Fruit fly (Drosophila melanogaster): Measurements from ENCODE around the gene tty.

The tty gene

DNA sequence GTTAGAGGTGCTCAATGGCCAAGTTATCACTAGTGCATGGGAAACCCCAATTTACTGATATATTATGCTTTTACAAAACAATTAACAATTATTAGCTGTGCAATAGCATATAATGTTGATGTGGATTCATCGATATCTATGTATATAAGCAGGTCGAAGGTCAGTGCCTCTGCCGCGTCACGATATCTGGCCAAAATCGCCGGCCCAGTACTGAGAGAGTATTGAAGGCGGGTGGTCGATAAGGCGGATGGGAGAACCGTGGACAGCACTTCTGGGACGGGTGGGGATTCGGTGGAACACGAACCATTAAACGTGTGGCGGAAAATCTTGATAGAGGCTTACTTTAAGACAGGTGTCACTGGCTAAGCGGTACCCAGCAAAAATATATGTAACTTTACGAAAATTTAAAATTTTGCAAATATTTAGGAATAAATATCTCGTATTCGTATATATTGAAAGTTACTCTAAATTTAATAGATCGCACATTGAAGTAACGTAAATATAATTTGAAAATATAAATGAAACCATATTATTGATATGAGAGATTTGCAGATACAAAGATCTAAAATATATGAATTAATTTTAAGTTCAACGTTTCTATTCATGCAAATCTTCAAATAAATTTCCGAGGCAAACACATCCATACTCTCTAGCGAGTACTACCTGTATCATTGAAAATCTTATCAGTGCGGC lies 17.0 kb downstream of the tty start (continued):
- TF ChIP-seq pzg (GFP tag; optimal IDR thresholded peaks at IDR 0.05) (no peak), CG18619 (GFP tag; optimal IDR thresholded peaks at IDR 0.05) (no peak), CG11093 (GFP tag; IDR thresholded peaks at IDR 0.05) (0 out of 3 replicates have a peak, but pooled peaks have one; percentile 41), ewg (GFP tag; optimal IDR thresholded peaks at IDR 0.05) (no peak), D19A (tag; optimal IDR thresholded peaks at IDR 0.05) (peak; percentile 63), Pdp1 (GFP tag; optimal IDR thresholded peaks at IDR 0.05) (no peak), dpn (GFP tag; optimal IDR thresholded peaks at IDR 0.05) (no peak), CG31441 (GFP tag; IDR thresholded peaks at IDR 0.05) (peak; percentile 81), CG15073 (GFP tag; optimal IDR thresholded peaks at IDR 0.05) (no peak), CG30020 (tag; optimal IDR thresholded peaks at IDR 0.05) (peak; percentile 4), CG18476 (GFP tag; optimal IDR thresholded peaks at IDR 0.05) (peak; percentile 46), sqz (GFP tag; optimal IDR thresholded peaks at IDR 0.05) (no peak), chif (GFP tag; optimal IDR thresholded peaks at IDR 0.05) (no peak), H2.0 (GFP tag; IDR thresholded peaks at IDR 0.05) (no peak), emc (GFP tag; optimal IDR thresholded peaks at IDR 0.05) (no peak), kay (GFP tag; optimal IDR thresholded peaks at IDR 0.05) (no peak), hbn (GFP tag; IDR thresholded peaks at IDR 0.05; ENCODE audit: partially characterized antibody) (no peak), CG6254 (GFP tag; optimal IDR thresholded peaks at IDR 0.05) (no peak), CG8281 (tag; optimal IDR thresholded peaks at IDR 0.05) (no peak), CG2889 (GFP tag; IDR thresholded peaks at IDR 0.05) (no peak), CG10267 (tag; optimal IDR thresholded peaks at IDR 0.05) (peak; percentile 56), CG10654 (GFP tag; optimal IDR thresholded peaks at IDR 0.05) (no peak), Camta (GFP tag; optimal IDR thresholded peaks at IDR 0.05) (no peak), zf30C (GFP tag; optimal IDR thresholded peaks at IDR 0.05) (no peak), CG8944 (GFP tag; optimal IDR thresholded peaks at IDR 0.05) (no peak), CG14860 (GFP tag; IDR thresholded peaks at IDR 0.05; ENCODE audit: partially characterized antibody) (no peak), Deaf1 (tag; optimal IDR thresholded peaks at IDR 0.05) (peak; percentile 28), CG18764 (GFP tag; optimal IDR thresholded peaks at IDR 0.05) (no peak), Sox102F (GFP tag; optimal IDR thresholded peaks at IDR 0.05) (no peak), CG1647 (GFP tag; optimal IDR thresholded peaks at IDR 0.05) (no peak), ham (GFP tag; IDR thresholded peaks at IDR 0.05) (no peak), CG3281 (GFP tag; optimal IDR thresholded peaks at IDR 0.05) (peak; percentile 74), sisA (GFP tag; IDR thresholded peaks at IDR 0.05) (peak; percentile 42; the same call in 1 of the 2 replicates), sima (GFP tag; optimal IDR thresholded peaks at IDR 0.05) (no peak), CG12942 (GFP tag; optimal IDR thresholded peaks at IDR 0.05) (no peak), tin (GFP tag; optimal IDR thresholded peaks at IDR 0.05) (peak; percentile 16), luna (GFP tag; optimal IDR thresholded peaks at IDR 0.05) (no peak), pita (GFP tag; optimal IDR thresholded peaks at IDR 0.05) (no peak), nerfin-2 (GFP tag; IDR thresholded peaks at IDR 0.05; ENCODE audit: partially characterized antibody) (no peak), CG1024 (GFP tag; IDR thresholded peaks at IDR 0.05) (no peak), Taf1 (GFP tag; IDR thresholded peaks at IDR 0.05) (no peak), eve (GFP tag; optimal IDR thresholded peaks at IDR 0.05) (no peak), Atf-2 (GFP tag; optimal IDR thresholded peaks at IDR 0.05) (no peak), Fer2 (tag; optimal IDR thresholded peaks at IDR 0.05) (peak; percentile 44), Dbx (GFP tag; IDR thresholded peaks at IDR 0.05) (0 out of 3 replicates have a peak, but pooled peaks have one; percentile 48), GATAe (GFP tag; conservative IDR thresholded peaks at IDR 0.05) (no peak), Sin3A (optimal IDR thresholded peaks at IDR 0.05) (no peak), CG13287 (GFP tag; IDR thresholded peaks at IDR 0.05; ENCODE audit: partially characterized antibody) (no peak), esg (GFP tag; conservative IDR thresholded peaks at IDR 0.05) (peak; percentile 42; the same call in 1 of the 2 replicates), her (GFP tag; optimal IDR thresholded peaks at IDR 0.05) (no peak), Gug (GFP tag; IDR thresholded peaks at IDR 0.05) (no peak)
